Fruit fly (Drosophila melanogaster): ENCODE measurements around the gene CG11226.

The CG11226 gene

dm6 chr3L:22843094-22843493, 6.2 kb downstream of the CG11226 start:
- TF ChIP-seq CG17359 (tag; optimal IDR thresholded peaks at IDR 0.05) (no peak), CG34224 (GFP tag; IDR thresholded peaks at IDR 0.05; ENCODE audit: partially characterized antibody) (peak; percentile 70), ato (GFP tag; IDR thresholded peaks at IDR 0.05; ENCODE audit: partially characterized antibody) (peak; percentile 56; the same call in 1 of the 2 replicates), Hey (tag; optimal IDR thresholded peaks at IDR 0.05) (no peak), CG11560 (tag; IDR thresholded peaks at IDR 0.05) (no peak), CG10462 (GFP tag; optimal IDR thresholded peaks at IDR 0.05) (no peak), org-1 (GFP tag; optimal IDR thresholded peaks at IDR 0.05) (no peak), CG11398 (GFP tag; optimal IDR thresholded peaks at IDR 0.05) (no peak), ap (GFP tag; IDR thresholded peaks at IDR 0.05) (no peak), dati (GFP tag; IDR thresholded peaks at IDR 0.05) (no peak), NfI (GFP tag; optimal IDR thresholded peaks at IDR 0.05) (no peak), peb (GFP tag; IDR thresholded peaks at IDR 0.05) (no peak), Fer3 (tag; optimal IDR thresholded peaks at IDR 0.05) (no peak), CG2875 (GFP tag; optimal IDR thresholded peaks at IDR 0.05) (no peak), Rfx (GFP tag; IDR thresholded peaks at IDR 0.05) (no peak), CG15479 (GFP tag; optimal IDR thresholded peaks at IDR 0.05) (no peak), Spps (tag; optimal IDR thresholded peaks at IDR 0.05) (no peak), trh (GFP tag; optimal IDR thresholded peaks at IDR 0.05) (no peak), Tbp (GFP tag; optimal IDR thresholded peaks at IDR 0.05) (no peak), exex (tag; optimal IDR thresholded peaks at IDR 0.05) (no peak), ttk (GFP tag; IDR thresholded peaks at IDR 0.05) (no peak), CG8944 (GFP tag; optimal IDR thresholded peaks at IDR 0.05) (no peak), bbx (GFP tag; IDR thresholded peaks at IDR 0.05; ENCODE audit: partially characterized antibody) (peak; percentile 77), HLH54F (GFP tag; optimal IDR thresholded peaks at IDR 0.05) (no peak), hbn (GFP tag; IDR thresholded peaks at IDR 0.05; ENCODE audit: partially characterized antibody) (no peak), Hmx (GFP tag; optimal IDR thresholded peaks at IDR 0.05) (no peak), CG10147 (GFP tag; optimal IDR thresholded peaks at IDR 0.05) (no peak), ac (GFP tag; optimal IDR thresholded peaks at IDR 0.05) (no peak), vnd (GFP tag; IDR thresholded peaks at IDR 0.05; ENCODE audit: partially characterized antibody) (peak; percentile 64; the same call in 2 of the 3 replicates), CG2116 (GFP tag; optimal IDR thresholded peaks at IDR 0.05) (no peak), disco-r (GFP tag; optimal IDR thresholded peaks at IDR 0.05) (no peak), pho (GFP tag; optimal IDR thresholded peaks at IDR 0.05) (no peak), NK7.1 (GFP tag; optimal IDR thresholded peaks at IDR 0.05) (no peak), Jarid2 (GFP tag; optimal IDR thresholded peaks at IDR 0.05) (no peak), Optix (GFP tag; IDR thresholded peaks at IDR 0.05) (no peak), CG6254 (GFP tag; optimal IDR thresholded peaks at IDR 0.05) (peak; percentile 39), CG7987 (GFP tag; optimal IDR thresholded peaks at IDR 0.05) (no peak), gt (GFP tag; IDR thresholded peaks at IDR 0.05) (no peak), hb (GFP tag; IDR thresholded peaks at IDR 0.05; ENCODE audit: partially characterized antibody) (peak; percentile 77; the same call in 2 of the 3 replicates), sisA (GFP tag; IDR thresholded peaks at IDR 0.05) (no peak), CG2199 (GFP tag; IDR thresholded peaks at IDR 0.05) (no peak), gce (GFP tag; IDR thresholded peaks at IDR 0.05) (no peak), D19A (tag; optimal IDR thresholded peaks at IDR 0.05) (no peak), CG7556 (GFP tag; optimal IDR thresholded peaks at IDR 0.05) (no peak), zen2 (GFP tag; IDR thresholded peaks at IDR 0.05; ENCODE audit: partially characterized antibody) (no peak; the same call in 2 of the 3 replicates), CG16813 (GFP tag; IDR thresholded peaks at IDR 0.05; ENCODE audit: partially characterized antibody) (peak; percentile 88), CG9437 (GFP tag; optimal IDR thresholded peaks at IDR 0.05) (no peak), Dbx (GFP tag; IDR thresholded peaks at IDR 0.05) (no peak), CG10366 (GFP tag; IDR thresholded peaks at IDR 0.05) (no peak), Lpt (GFP tag; optimal IDR thresholded peaks at IDR 0.05) (no peak), dmrt11E (tag; optimal IDR thresholded peaks at IDR 0.05) (no peak)

Measured in whole organism, embryonic.